Fruit fly (Drosophila melanogaster) whole organism, embryonic: ENCODE data around the gene CG10486.

Experiments used
- Bgb ChIP-seq: fragments of 200-800 bp; sonication (Bioruptor generic); IDR thresholded peaks from 2 replicates; pipeline ENCODE4 v1.3.6; 2022; ENCODE audit warnings: missing biosample characterization, missing genetic modification characterization; ENCODE audit not compliant: partially characterized antibody
- CG10462 ChIP-seq: fragments of 200-800 bp; sonication (Bioruptor generic); optimal IDR thresholded peaks from 2 replicates; lab custom pipeline; 2016; ENCODE audit warnings: missing biosample characterization, missing genetic modification characterization
- CG10654 ChIP-seq: fragments of 200-800 bp; sonication (Bioruptor generic); optimal IDR thresholded peaks from 2 replicates; lab custom pipeline; 2016; ENCODE audit warnings: missing biosample characterization, missing genetic modification characterization
- CG11398 ChIP-seq: fragments of 200-800 bp; sonication (Bioruptor generic); optimal IDR thresholded peaks from 2 replicates; lab custom pipeline; 2016; ENCODE audit warnings: missing biosample characterization, missing genetic modification characterization
- CG11723 ChIP-seq: fragments of 200-800 bp; sonication (Bioruptor generic); optimal IDR thresholded peaks from 2 replicates; lab custom pipeline; 2017; ENCODE audit warnings: missing biosample characterization, mild to moderate bottlenecking, missing genetic modification characterization
- CG12104 ChIP-seq: fragments of 200-800 bp; sonication (Bioruptor generic); optimal IDR thresholded peaks from 3 replicates; lab custom pipeline; 2016; ENCODE audit warnings: missing biosample characterization, missing genetic modification characterization
- CG12236 ChIP-seq: fragments of 200-800 bp; sonication (Bioruptor generic); optimal IDR thresholded peaks from 2 replicates; lab custom pipeline; 2016; ENCODE audit warnings: missing biosample characterization, missing genetic modification characterization
- CG14050 ChIP-seq: fragments of 200-800 bp; sonication (Bioruptor generic); IDR thresholded peaks from 3 replicates; pipeline ENCODE4 v1.3.6; 2022; ENCODE audit warnings: missing biosample characterization, missing genetic modification characterization
- CG17802 ChIP-seq: fragments of 200-800 bp; sonication (Bioruptor generic); optimal IDR thresholded peaks from 2 replicates; lab custom pipeline; 2018; ENCODE audit warnings: missing biosample characterization, mild to moderate bottlenecking, missing genetic modification characterization, moderate library complexity
- CG30431 ChIP-seq: fragments of 200-800 bp; sonication (Bioruptor generic); optimal IDR thresholded peaks from 2 replicates; lab custom pipeline; 2017; ENCODE audit warnings: missing biosample characterization, missing genetic modification characterization
- CG32532 ChIP-seq: fragments of 200-800 bp; sonication (Bioruptor generic); IDR thresholded peaks from 2 replicates; pipeline ENCODE4 v1.3.6; 2022; ENCODE audit warnings: missing biosample characterization, missing genetic modification characterization
- CG4282 ChIP-seq: fragments of 200-800 bp; sonication (Bioruptor generic); optimal IDR thresholded peaks from 2 replicates; lab custom pipeline; 2016; ENCODE audit warnings: missing biosample characterization, missing genetic modification characterization
- CG6854 ChIP-seq: fragments of 200-800 bp; sonication (Bioruptor generic); optimal IDR thresholded peaks from 3 replicates; lab custom pipeline; 2017; ENCODE audit warnings: missing biosample characterization, mild to moderate bottlenecking, missing genetic modification characterization
- CG7372 ChIP-seq: fragments of 200-800 bp; sonication (Bioruptor generic); IDR thresholded peaks from 2 replicates; pipeline ENCODE4 v1.3.6; 2022; ENCODE audit warnings: missing biosample characterization, missing genetic modification characterization
- CG8281 ChIP-seq: fragments of 200-800 bp; sonication (Bioruptor generic); optimal IDR thresholded peaks from 2 replicates; lab custom pipeline; 2018; ENCODE audit warnings: missing biosample characterization, mild to moderate bottlenecking, missing genetic modification characterization, moderate library complexity
- CG9437 ChIP-seq: fragments of 200-800 bp; sonication (Bioruptor generic); optimal IDR thresholded peaks from 2 replicates; lab custom pipeline; 2018; ENCODE audit warnings: missing biosample characterization, mild to moderate bottlenecking, missing genetic modification characterization
- CG9727 ChIP-seq: fragments of 200-800 bp; sonication (Bioruptor generic); optimal IDR thresholded peaks from 3 replicates; lab custom pipeline; 2017; ENCODE audit warnings: missing biosample characterization, mild to moderate bottlenecking, missing genetic modification characterization
- CG9932 ChIP-seq: fragments of 200-800 bp; sonication (Bioruptor generic); IDR thresholded peaks from 2 replicates; pipeline ENCODE4 v1.3.6; 2022; ENCODE audit warnings: missing biosample characterization, missing genetic modification characterization
- Deaf1 ChIP-seq: fragments of 200-800 bp; optimal IDR thresholded peaks from 3 replicates; lab custom pipeline; 2019; ENCODE audit warnings: missing biosample characterization, mild to moderate bottlenecking, missing genetic modification characterization, moderate library complexity
- Doc2 ChIP-seq: fragments of 200-800 bp; sonication (Bioruptor generic); IDR thresholded peaks from 2 replicates; pipeline ENCODE4 v1.3.6; 2022; ENCODE audit warnings: missing biosample characterization, missing genetic modification characterization
- Dp ChIP-seq: fragments of 200-800 bp; sonication (Bioruptor generic); optimal IDR thresholded peaks from 2 replicates; lab custom pipeline; 2018; ENCODE audit warnings: missing biosample characterization, mild to moderate bottlenecking, missing genetic modification characterization, moderate library complexity
- HLHmδ ChIP-seq: fragments of 200-800 bp; sonication (Bioruptor generic); optimal IDR thresholded peaks from 2 replicates; lab custom pipeline; 2018; ENCODE audit warnings: missing biosample characterization, mild to moderate bottlenecking, missing genetic modification characterization, moderate library complexity
- Hey ChIP-seq: fragments of 200-800 bp; sonication (Bioruptor generic); optimal IDR thresholded peaks from 3 replicates; lab custom pipeline; 2018; ENCODE audit warnings: missing biosample characterization, mild to moderate bottlenecking, missing genetic modification characterization
- Hr78 ChIP-seq, 2 experiments: fragments of 200-800 bp in 1 of 2; fragments of >200 bp in 1 of 2; sonication (Bioruptor generic) in 1 of 2; optimal IDR thresholded peaks; 2 replicates each; lab custom pipeline; 2017 to 2019; ENCODE audit warnings: missing biosample characterization in 2 of 2, missing genetic modification characterization in 2 of 2, mild to moderate bottlenecking in 1 of 2, moderate library complexity in 1 of 2
- Hsf ChIP-seq: fragments of 200-800 bp; sonication (Bioruptor generic); optimal IDR thresholded peaks from 3 replicates; lab custom pipeline; 2016; ENCODE audit warnings: missing biosample characterization, missing genetic modification characterization
- Side ChIP-seq: fragments of 200-800 bp; sonication (Bioruptor generic); optimal IDR thresholded peaks from 2 replicates; lab custom pipeline; 2016; ENCODE audit warnings: missing biosample characterization, missing genetic modification characterization
- Ssrp ChIP-seq: fragments of 200-800 bp; sonication (Bioruptor generic); optimal IDR thresholded peaks from 2 replicates; lab custom pipeline; 2018; ENCODE audit warnings: missing biosample characterization, mild to moderate bottlenecking, missing genetic modification characterization, moderate library complexity
- TFAM ChIP-seq: fragments of 200-800 bp; sonication (Bioruptor generic); optimal IDR thresholded peaks from 2 replicates; lab custom pipeline; 2017; ENCODE audit warnings: missing biosample characterization, missing genetic modification characterization, inconsistent platforms
- Tbp ChIP-seq: fragments of >200 bp; optimal IDR thresholded peaks from 2 replicates; lab custom pipeline; 2018; ENCODE audit warnings: missing biosample characterization, missing genetic modification characterization
- Usf ChIP-seq: fragments of 200-800 bp; sonication (Bioruptor generic); optimal IDR thresholded peaks from 2 replicates; lab custom pipeline; 2017; ENCODE audit warnings: missing genotype, missing biosample characterization, missing genetic modification characterization
- ap ChIP-seq: fragments of 200-800 bp; sonication (Bioruptor generic); IDR thresholded peaks from 2 replicates; pipeline ENCODE4 v1.3.6; 2022; ENCODE audit warnings: missing biosample characterization, missing genetic modification characterization
- ash1 ChIP-seq: fragments of 200-800 bp; sonication (Bioruptor generic); optimal IDR thresholded peaks from 2 replicates; lab custom pipeline; 2018; ENCODE audit warnings: missing biosample characterization, mild to moderate bottlenecking, missing genetic modification characterization
- ato ChIP-seq: fragments of 200-800 bp; sonication (Bioruptor generic); IDR thresholded peaks from 2 replicates; pipeline ENCODE4 v1.3.6; 2022; ENCODE audit warnings: missing biosample characterization, missing genetic modification characterization; ENCODE audit not compliant: partially characterized antibody
- chinmo ChIP-seq: fragments of 200-800 bp; sonication (Bioruptor generic); IDR thresholded peaks from 4 replicates; pipeline ENCODE4 v1.3.6; 2022; ENCODE audit warnings: missing biosample characterization, missing genetic modification characterization; ENCODE audit not compliant: partially characterized antibody
- ci ChIP-seq: fragments of 200-800 bp; sonication (Bioruptor generic); IDR thresholded peaks from 3 replicates; pipeline ENCODE4 v1.3.6; 2022; ENCODE audit warnings: missing biosample characterization, missing genetic modification characterization
- ems ChIP-seq: fragments of 200-800 bp; sonication (Bioruptor generic); optimal IDR thresholded peaks from 3 replicates; lab custom pipeline; 2016; ENCODE audit warnings: missing biosample characterization, missing genetic modification characterization
- eyg ChIP-seq: fragments of 200-800 bp; sonication (Bioruptor generic); optimal IDR thresholded peaks from 3 replicates; lab custom pipeline; 2016; ENCODE audit warnings: missing biosample characterization, missing genetic modification characterization
- ftz-f1 ChIP-seq: fragments of 200-800 bp; sonication (Bioruptor generic); optimal IDR thresholded peaks from 2 replicates; lab custom pipeline; 2016; ENCODE audit warnings: missing biosample characterization, missing genetic modification characterization
- hb ChIP-seq: fragments of 200-800 bp; sonication (Bioruptor generic); IDR thresholded peaks from 3 replicates; pipeline ENCODE4 v1.3.6; 2022; ENCODE audit warnings: missing biosample characterization, missing genetic modification characterization; ENCODE audit not compliant: partially characterized antibody
- kay ChIP-seq: fragments of 200-800 bp; sonication (Bioruptor generic); optimal IDR thresholded peaks from 2 replicates; lab custom pipeline; 2016; ENCODE audit warnings: missing biosample characterization, missing genetic modification characterization
- kni ChIP-seq: fragments of 200-800 bp; sonication (Bioruptor generic); optimal IDR thresholded peaks from 3 replicates; lab custom pipeline; 2017; ENCODE audit warnings: mild to moderate bottlenecking, missing biosample characterization, missing genetic modification reagents, missing genetic modification characterization
- lov ChIP-seq, 2 experiments: fragments of 200-800 bp in 1 of 2; fragments of >200 bp in 1 of 2; sonication (Bioruptor generic) in 1 of 2; IDR thresholded peaks in 1 of 2; optimal IDR thresholded peaks in 1 of 2; 2 replicates in 1 of 2; 3 replicates in 1 of 2; pipeline versions ENCODE4 v1.3.6 to Lab custom; 2017 to 2022; ENCODE audit warnings: missing biosample characterization in 1 of 2, missing genetic modification characterization in 1 of 2
- onecut ChIP-seq: fragments of 200-800 bp; sonication (Bioruptor generic); IDR thresholded peaks from 2 replicates; pipeline ENCODE4 v1.3.6; 2022; ENCODE audit warnings: missing biosample characterization, missing genetic modification characterization
- salm ChIP-seq: fragments of 200-800 bp; sonication (Bioruptor generic); optimal IDR thresholded peaks from 2 replicates; lab custom pipeline; 2018; ENCODE audit warnings: missing biosample characterization, mild to moderate bottlenecking, missing genetic modification characterization
- slou ChIP-seq: fragments of 200-800 bp; sonication (Bioruptor generic); optimal IDR thresholded peaks from 3 replicates; lab custom pipeline; 2016; ENCODE audit warnings: missing biosample characterization, missing genetic modification characterization
- slp2 ChIP-seq: fragments of 200-800 bp; sonication (Bioruptor generic); optimal IDR thresholded peaks from 2 replicates; lab custom pipeline; 2016; ENCODE audit warnings: missing biosample characterization, missing genetic modification characterization
- tna ChIP-seq: fragments of 200-800 bp; sonication (Bioruptor generic); IDR thresholded peaks from 2 replicates; pipeline ENCODE4 v1.3.6; 2022; ENCODE audit warnings: missing biosample characterization, missing genetic modification characterization; ENCODE audit not compliant: partially characterized antibody
- twi ChIP-seq: fragments of 200-800 bp; optimal IDR thresholded peaks from 2 replicates; lab custom pipeline; 2019; ENCODE audit warnings: missing biosample characterization, mild to moderate bottlenecking, missing genetic modification characterization, moderate library complexity

CG10486 gene

dm6 chr3L:5926015-5926988 lies 19.8 kb upstream of the CG10486 start (continued):
- peak; percentile 27 for TF ChIP-seq Hsf (GFP tag; lab: Kevin White, UChicago)
- no peak; the same call in 1 of the 2 replicates for TF ChIP-seq Bgb (GFP tag; lab: Robert Waterston, UW)
- no peak for TF ChIP-seq Tbp (GFP tag; lab: Kevin White, UChicago)
- TF ChIP-seq CG12236: peak; percentile 5
- TF ChIP-seq kay (GFP tag; lab: Kevin White, UChicago): no peak
- no peak for TF ChIP-seq ash1 (GFP tag; lab: Kevin White, UChicago)
- TF ChIP-seq CG11398 (GFP tag; lab: Kevin White, UChicago): peak; percentile 29
- TF ChIP-seq onecut (GFP tag; lab: Robert Waterston, UW): no peak
- no peak for TF ChIP-seq tna
- TF ChIP-seq eyg (GFP tag; lab: Kevin White, UChicago): no peak
- no peak for TF ChIP-seq Usf (GFP tag; lab: Kevin White, UChicago)
- no peak for TF ChIP-seq ato (GFP tag; lab: Robert Waterston, UW)
- peak; percentile 25 for TF ChIP-seq CG11723 (GFP tag; lab: Kevin White, UChicago)
- no peak for TF ChIP-seq Doc2 (GFP tag; lab: Robert Waterston, UW)
- TF ChIP-seq CG10654: no peak
- TF ChIP-seq Hey (tag; lab: Kevin White, UChicago): no peak
- TF ChIP-seq ftz-f1 (GFP tag; lab: Kevin White, UChicago): no peak
- peak; percentile 5 for TF ChIP-seq HLHmδ (GFP tag; lab: Kevin White, UChicago)
- TF ChIP-seq CG4282 (GFP tag; lab: Kevin White, UChicago): no peak
- peak; percentile 17 for TF ChIP-seq CG10462 (GFP tag; lab: Kevin White, UChicago)
- TF ChIP-seq Side (GFP tag; lab: Kevin White, UChicago): peak; percentile 16
- no peak for TF ChIP-seq CG9932 (GFP tag; lab: Robert Waterston, UW)
- peak; percentile 64; the same call in 2 of the 3 replicates for TF ChIP-seq ci (GFP tag; lab: Robert Waterston, UW)
- no peak for TF ChIP-seq CG6854 (GFP tag; lab: Kevin White, UChicago)
- TF ChIP-seq CG9437: peak; percentile 54
- TF ChIP-seq Deaf1 (tag; lab: Kevin White, UChicago): no peak
- TF ChIP-seq CG8281 (tag; lab: Kevin White, UChicago): no peak
- peak; percentile 47 for TF ChIP-seq CG9727 (GFP tag; lab: Kevin White, UChicago)
- TF ChIP-seq lov (optimal IDR thresholded peaks at IDR 0.05; lab: Kevin White, UChicago): no peak
- TF ChIP-seq lov (GFP tag; IDR thresholded peaks at IDR 0.05; lab: Robert Waterston, UW): no peak
- no peak for TF ChIP-seq CG17802
- TF ChIP-seq CG30431 (GFP tag; lab: Kevin White, UChicago): no peak
- TF ChIP-seq CG32532 (GFP tag; lab: Robert Waterston, UW): no peak
- no peak for TF ChIP-seq CG7372 (GFP tag; lab: Robert Waterston, UW)
- peak; percentile 15 for TF ChIP-seq ems (GFP tag; lab: Kevin White, UChicago)
- peak; percentile 19 for TF ChIP-seq CG12104 (GFP tag; lab: Kevin White, UChicago)
- TF ChIP-seq hb (GFP tag; lab: Robert Waterston, UW): no peak
- TF ChIP-seq slou (GFP tag; lab: Kevin White, UChicago): no peak
- TF ChIP-seq Ssrp (tag; lab: Kevin White, UChicago): peak; percentile 55
- TF ChIP-seq chinmo: peak; percentile 76; the same call in 2 of the 4 replicates
- peak; percentile 28; the same call in 2 of the 3 replicates for TF ChIP-seq CG14050 (GFP tag; lab: Robert Waterston, UW)
- no peak for TF ChIP-seq twi (tag; lab: Kevin White, UChicago)
- TF ChIP-seq ap (GFP tag; lab: Robert Waterston, UW): no peak
- TF ChIP-seq salm: peak; percentile 36
- no peak for TF ChIP-seq Dp (GFP tag; lab: Kevin White, UChicago)
- peak in 1 of 2 experiments; percentile 97 for TF ChIP-seq Hr78 (GFP tag; optimal IDR thresholded peaks at IDR 0.05; lab: Kevin White, UChicago)
- TF ChIP-seq TFAM (GFP tag; lab: Kevin White, UChicago): no peak
- TF ChIP-seq kni (GFP tag; lab: Kevin White, UChicago): peak; percentile 74
- no peak for TF ChIP-seq slp2 (GFP tag; lab: Kevin White, UChicago)
